Fruit fly (Drosophila melanogaster): ENCODE data around the gene CG1674.

DNA sequence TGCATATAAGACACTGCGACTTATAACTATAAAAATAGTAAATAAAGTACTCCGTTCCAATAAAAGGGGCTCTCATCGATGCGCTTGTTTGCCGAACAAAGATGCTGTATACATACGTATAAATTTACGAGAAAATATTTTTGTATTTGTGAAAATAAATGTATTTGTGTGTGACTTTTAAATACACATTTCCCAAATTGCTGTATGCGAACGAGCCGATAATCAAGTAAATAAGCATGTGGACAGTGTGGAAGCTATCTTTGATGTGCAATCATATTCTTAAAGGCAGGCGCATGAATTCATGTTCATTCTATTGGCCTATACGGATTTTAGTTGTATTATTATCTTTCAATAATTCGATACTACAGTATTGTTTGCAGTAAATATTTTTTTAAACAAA, 655 bp downstream of the CG1674 start:
- TF ChIP-seq CG13296 (GFP tag; optimal IDR thresholded peaks at IDR 0.05) (no peak), pita (GFP tag; optimal IDR thresholded peaks at IDR 0.05) (no peak), lov (optimal IDR thresholded peaks at IDR 0.05) (no peak), lov (GFP tag; IDR thresholded peaks at IDR 0.05) (no peak), Ssrp (tag; optimal IDR thresholded peaks at IDR 0.05) (no peak)

All from whole organism, embryonic.